Fruit fly (Drosophila melanogaster) whole organism, embryonic: ENCODE measurements around the gene CG10959.

ENCODE experiments used
- Atf-2 ChIP-seq: fragments of 200-800 bp; sonication (Bioruptor generic); optimal IDR thresholded peaks from 2 replicates; lab custom pipeline; 2016; ENCODE audit warnings: missing biosample characterization, missing genetic modification characterization
- Blimp-1 ChIP-seq: fragments of 200-800 bp; sonication (Bioruptor generic); optimal IDR thresholded peaks from 3 replicates; lab custom pipeline; 2018; ENCODE audit warnings: missing biosample characterization, missing genetic modification characterization, mild to moderate bottlenecking, moderate library complexity, missing genetic modification reagents
- CG10274 ChIP-seq: fragments of 200-800 bp; sonication (Bioruptor generic); optimal IDR thresholded peaks from 3 replicates; lab custom pipeline; 2017; ENCODE audit warnings: missing biosample characterization, mild to moderate bottlenecking, missing genetic modification characterization
- CG11093 ChIP-seq: fragments of 200-800 bp; sonication (Bioruptor generic); IDR thresholded peaks from 3 replicates; pipeline ENCODE4 v1.3.6; 2022; ENCODE audit warnings: missing biosample characterization, missing genetic modification characterization
- CG11456 ChIP-seq: fragments of 200-800 bp; sonication (Bioruptor generic); IDR thresholded peaks from 3 replicates; pipeline ENCODE4 v1.3.6; 2022; ENCODE audit warnings: missing biosample characterization, missing genetic modification characterization
- CG12071 ChIP-seq: fragments of 200-800 bp; sonication (Bioruptor generic); optimal IDR thresholded peaks from 3 replicates; lab custom pipeline; 2018; ENCODE audit warnings: missing biosample characterization, mild to moderate bottlenecking, missing genetic modification characterization
- CG12942 ChIP-seq: fragments of 200-800 bp; sonication (Bioruptor generic); optimal IDR thresholded peaks from 3 replicates; lab custom pipeline; 2016; ENCODE audit warnings: missing biosample characterization, missing genetic modification characterization
- CG15011 ChIP-seq: fragments of 200-800 bp; sonication (Bioruptor generic); optimal IDR thresholded peaks from 3 replicates; lab custom pipeline; 2018; ENCODE audit warnings: missing biosample characterization, mild to moderate bottlenecking, missing genetic modification characterization
- CG1529 ChIP-seq: fragments of 200-800 bp; sonication (Bioruptor generic); optimal IDR thresholded peaks from 3 replicates; lab custom pipeline; 2018; ENCODE audit warnings: missing biosample characterization, missing genetic modification characterization
- CG16863 ChIP-seq: fragments of 200-800 bp; sonication (Bioruptor generic); optimal IDR thresholded peaks from 3 replicates; lab custom pipeline; 2016; ENCODE audit warnings: missing biosample characterization, missing genetic modification characterization
- CG17385 ChIP-seq: fragments of 200-800 bp; sonication (Bioruptor generic); optimal IDR thresholded peaks from 3 replicates; lab custom pipeline; 2018; ENCODE audit warnings: missing biosample characterization, mild to moderate bottlenecking, missing genetic modification characterization
- CG18011 ChIP-seq: fragments of 200-800 bp; sonication (Bioruptor generic); optimal IDR thresholded peaks from 2 replicates; lab custom pipeline; 2017; ENCODE audit warnings: missing biosample characterization, missing genetic modification characterization, mild to moderate bottlenecking, moderate library complexity, missing genotype
- CG18619 ChIP-seq: fragments of 200-800 bp; sonication (Bioruptor generic); optimal IDR thresholded peaks from 3 replicates; lab custom pipeline; 2017; ENCODE audit warnings: missing biosample characterization, mild to moderate bottlenecking, missing genetic modification characterization
- CG2202 ChIP-seq: fragments of 200-800 bp; sonication (Bioruptor generic); optimal IDR thresholded peaks from 2 replicates; lab custom pipeline; 2018; ENCODE audit warnings: missing biosample characterization, mild to moderate bottlenecking, missing genetic modification characterization
- CG2678 ChIP-seq: fragments of 200-800 bp; sonication (Bioruptor generic); optimal IDR thresholded peaks from 3 replicates; lab custom pipeline; 2019; ENCODE audit warnings: missing biosample characterization, mild to moderate bottlenecking, missing genetic modification characterization, moderate library complexity
- CG2875 ChIP-seq: fragments of 200-800 bp; sonication (Bioruptor generic); optimal IDR thresholded peaks from 2 replicates; lab custom pipeline; 2017; ENCODE audit warnings: missing biosample characterization, mild to moderate bottlenecking, missing genetic modification characterization, missing genetic modification reagents
- CG4360 ChIP-seq: fragments of 200-800 bp; sonication (Bioruptor generic); IDR thresholded peaks from 2 replicates; pipeline ENCODE4 v1.3.6; 2022; ENCODE audit warnings: missing biosample characterization, missing genetic modification characterization
- CG4854 ChIP-seq: fragments of 200-800 bp; sonication (Bioruptor generic); optimal IDR thresholded peaks from 2 replicates; lab custom pipeline; 2016; ENCODE audit warnings: missing biosample characterization, missing genetic modification characterization, inconsistent platforms
- CG7987 ChIP-seq: fragments of 200-800 bp; sonication (Bioruptor generic); optimal IDR thresholded peaks from 2 replicates; lab custom pipeline; 2018; ENCODE audit warnings: missing biosample characterization, mild to moderate bottlenecking, missing genetic modification characterization, moderate library complexity
- CG8281 ChIP-seq: fragments of 200-800 bp; sonication (Bioruptor generic); optimal IDR thresholded peaks from 2 replicates; lab custom pipeline; 2018; ENCODE audit warnings: missing biosample characterization, mild to moderate bottlenecking, missing genetic modification characterization, moderate library complexity
- D19A ChIP-seq: fragments of 200-800 bp; optimal IDR thresholded peaks from 3 replicates; lab custom pipeline; 2019; ENCODE audit warnings: missing biosample characterization, mild to moderate bottlenecking, missing genetic modification characterization, moderate library complexity
- Dref ChIP-seq: fragments of 200-800 bp; sonication (Bioruptor generic); IDR thresholded peaks from 2 replicates; pipeline ENCODE4 v1.3.6; 2022; ENCODE audit warnings: missing biosample characterization, missing genetic modification characterization
- Ets97D ChIP-seq: fragments of 200-800 bp; sonication (Bioruptor generic); optimal IDR thresholded peaks from 3 replicates; lab custom pipeline; 2016; ENCODE audit warnings: missing biosample characterization, missing genetic modification characterization
- H15 ChIP-seq: fragments of 200-800 bp; sonication (Bioruptor generic); IDR thresholded peaks from 3 replicates; pipeline ENCODE4 v1.3.6; 2022; ENCODE audit warnings: missing biosample characterization, missing genetic modification characterization
- HHEX ChIP-seq: fragments of 200-800 bp; sonication (Bioruptor generic); optimal IDR thresholded peaks from 3 replicates; lab custom pipeline; 2017; ENCODE audit warnings: missing biosample characterization, mild to moderate bottlenecking, missing genetic modification characterization, missing genetic modification reagents
- HmgZ ChIP-seq: fragments of 200-800 bp; sonication (Bioruptor generic); optimal IDR thresholded peaks from 2 replicates; lab custom pipeline; 2018; ENCODE audit warnings: missing biosample characterization, mild to moderate bottlenecking, missing genetic modification characterization
- Hmr ChIP-seq: fragments of 200-800 bp; sonication (Bioruptor generic); optimal IDR thresholded peaks from 3 replicates; lab custom pipeline; 2017; ENCODE audit warnings: mild to moderate bottlenecking, missing biosample characterization, missing genetic modification reagents, missing genetic modification characterization
- Hsf ChIP-seq: fragments of 200-800 bp; sonication (Bioruptor generic); optimal IDR thresholded peaks from 3 replicates; lab custom pipeline; 2016; ENCODE audit warnings: missing biosample characterization, missing genetic modification characterization
- MBD-R2 ChIP-seq: fragments of 200-800 bp; sonication (Bioruptor generic); IDR thresholded peaks from 2 replicates; pipeline ENCODE4 v1.3.6; 2022; ENCODE audit warnings: missing biosample characterization, missing genetic modification characterization
- Nf-YB ChIP-seq: fragments of 200-800 bp; sonication (Bioruptor generic); optimal IDR thresholded peaks from 3 replicates; lab custom pipeline; 2019; ENCODE audit warnings: missing biosample characterization, mild to moderate bottlenecking, missing genetic modification characterization, moderate library complexity
- Opbp ChIP-seq: fragments of 200-800 bp; sonication (Bioruptor generic); IDR thresholded peaks from 3 replicates; pipeline ENCODE4 v1.3.6; 2022; ENCODE audit warnings: missing biosample characterization, missing genetic modification characterization; ENCODE audit not compliant: partially characterized antibody
- PHDP ChIP-seq: fragments of 200-800 bp; sonication (Bioruptor generic); optimal IDR thresholded peaks from 3 replicates; lab custom pipeline; 2018; ENCODE audit warnings: missing biosample characterization, mild to moderate bottlenecking, missing genetic modification characterization, moderate library complexity
- Usf ChIP-seq: fragments of 200-800 bp; sonication (Bioruptor generic); optimal IDR thresholded peaks from 2 replicates; lab custom pipeline; 2017; ENCODE audit warnings: missing genotype, missing biosample characterization, missing genetic modification characterization
- caup ChIP-seq: fragments of 200-800 bp; sonication (Bioruptor generic); optimal IDR thresholded peaks from 3 replicates; lab custom pipeline; 2017; ENCODE audit warnings: missing biosample characterization, mild to moderate bottlenecking, missing genetic modification characterization, moderate library complexity; ENCODE audit not compliant: severe bottlenecking
- crp ChIP-seq, 2 experiments: fragments of 200-800 bp; sonication (Bioruptor generic); optimal IDR thresholded peaks; 2 replicates in 1 of 2; 3 replicates in 1 of 2; lab custom pipeline; 2017; ENCODE audit warnings: missing biosample characterization in 2 of 2, missing genetic modification characterization in 2 of 2, mild to moderate bottlenecking in 1 of 2, moderate library complexity in 1 of 2
- dati ChIP-seq: fragments of 200-800 bp; sonication (Bioruptor generic); IDR thresholded peaks from 2 replicates; pipeline ENCODE4 v1.3.6; 2022; ENCODE audit warnings: missing biosample characterization, missing genetic modification characterization
- dm ChIP-seq: fragments of 200-800 bp; sonication (Bioruptor generic); optimal IDR thresholded peaks from 3 replicates; lab custom pipeline; 2016; ENCODE audit warnings: missing biosample characterization, missing genetic modification characterization
- dmrt11E ChIP-seq: fragments of 200-800 bp; sonication (Bioruptor generic); optimal IDR thresholded peaks from 3 replicates; lab custom pipeline; 2018; ENCODE audit warnings: missing biosample characterization, mild to moderate bottlenecking, missing genetic modification characterization, moderate library complexity
- dpn ChIP-seq, 2 experiments: fragments of 200-800 bp; sonication (Bioruptor generic); optimal IDR thresholded peaks; 3 replicates each; lab custom pipeline; 2016; ENCODE audit warnings: missing biosample characterization in 2 of 2, missing genetic modification characterization in 2 of 2
- emc ChIP-seq: fragments of 200-800 bp; sonication (Bioruptor generic); optimal IDR thresholded peaks from 2 replicates; lab custom pipeline; 2016; ENCODE audit warnings: missing biosample characterization, missing genetic modification characterization
- gcm ChIP-seq: fragments of 200-800 bp; sonication (Bioruptor generic); optimal IDR thresholded peaks from 2 replicates; lab custom pipeline; 2019; ENCODE audit warnings: missing biosample characterization, mild to moderate bottlenecking, missing genetic modification characterization, moderate library complexity
- her ChIP-seq: fragments of 200-800 bp; sonication (Bioruptor generic); optimal IDR thresholded peaks from 2 replicates; lab custom pipeline; 2016; ENCODE audit warnings: missing biosample characterization, missing genetic modification characterization
- ken ChIP-seq: fragments of 200-800 bp; sonication (Bioruptor generic); IDR thresholded peaks from 3 replicates; pipeline ENCODE4 v1.3.6; 2022; ENCODE audit warnings: missing biosample characterization, missing genetic modification characterization
- luna ChIP-seq: fragments of 200-800 bp; sonication (Bioruptor generic); optimal IDR thresholded peaks from 2 replicates; lab custom pipeline; 2016; ENCODE audit warnings: missing biosample characterization, missing genetic modification characterization
- mam ChIP-seq: fragments of 200-800 bp; sonication (Bioruptor generic); optimal IDR thresholded peaks from 3 replicates; lab custom pipeline; 2016; ENCODE audit warnings: missing biosample characterization, missing genetic modification characterization
- nerfin-2 ChIP-seq: fragments of 200-800 bp; sonication (Bioruptor generic); IDR thresholded peaks from 2 replicates; pipeline ENCODE4 v1.3.6; 2022; ENCODE audit warnings: missing biosample characterization, missing genetic modification characterization; ENCODE audit not compliant: partially characterized antibody
- salm ChIP-seq: fragments of 200-800 bp; sonication (Bioruptor generic); optimal IDR thresholded peaks from 2 replicates; lab custom pipeline; 2018; ENCODE audit warnings: missing biosample characterization, mild to moderate bottlenecking, missing genetic modification characterization
- stc ChIP-seq: fragments of 200-800 bp; sonication (Bioruptor generic); IDR thresholded peaks from 2 replicates; pipeline ENCODE4 v1.3.6; 2022; ENCODE audit warnings: missing biosample characterization, missing genetic modification characterization

Gene CG10959

dm6 chrX:8100026-8100825 is 48.4 kb upstream of the CG10959 start (continued):
- TF ChIP-seq CG16863 (GFP tag; lab: Kevin White, UChicago), result peak; percentile 47
- TF ChIP-seq CG2875 (GFP tag; lab: Kevin White, UChicago), result peak; percentile 79
- TF ChIP-seq dm, result peak; percentile 27
- peak; percentile 65 for TF ChIP-seq CG4854
- peak; percentile 84 for TF ChIP-seq Blimp-1 (GFP tag; lab: Kevin White, UChicago)
- TF ChIP-seq Atf-2, result no peak
- TF ChIP-seq CG1529 (GFP tag; lab: Kevin White, UChicago), result peak; percentile 73
- TF ChIP-seq Nf-YB (GFP tag; lab: Kevin White, UChicago), result peak; percentile 63
- peak; percentile 60 for TF ChIP-seq CG2202 (tag; lab: Kevin White, UChicago)
- peak; percentile 75 for TF ChIP-seq HmgZ
- TF ChIP-seq CG18011 (GFP tag; lab: Kevin White, UChicago), result peak; percentile 26
- TF ChIP-seq dpn (GFP tag; optimal IDR thresholded peaks at IDR 0.05; lab: Kevin White, UChicago), result peak; percentile 57 to 75
- TF ChIP-seq emc, result no peak
- TF ChIP-seq salm (tag; lab: Kevin White, UChicago), result peak; percentile 67
- TF ChIP-seq Opbp (GFP tag; lab: Robert Waterston, UW), result no peak
- TF ChIP-seq Ets97D, result peak; percentile 6
- TF ChIP-seq Hmr (GFP tag; lab: Kevin White, UChicago), result peak; percentile 92
- TF ChIP-seq Dref (GFP tag; lab: Robert Waterston, UW), result no peak
- TF ChIP-seq nerfin-2 (GFP tag; lab: Robert Waterston, UW), result no peak
- peak; percentile 85 for TF ChIP-seq PHDP (tag; lab: Kevin White, UChicago)
- TF ChIP-seq CG17385 (GFP tag; lab: Kevin White, UChicago), result peak; percentile 82
- no peak for TF ChIP-seq luna
- peak; percentile 35 for TF ChIP-seq CG10274 (GFP tag; lab: Kevin White, UChicago)
- peak; percentile 59 for TF ChIP-seq dati (GFP tag; lab: Robert Waterston, UW)
- peak; percentile 85 for TF ChIP-seq CG11456
- TF ChIP-seq CG18619, result peak; percentile 77
- peak; percentile 59 for TF ChIP-seq CG7987
- TF ChIP-seq crp (GFP tag; optimal IDR thresholded peaks at IDR 0.05; lab: Kevin White, UChicago), result peak in 1 of 2 experiments; percentile 11
- TF ChIP-seq dmrt11E, result peak; percentile 47
- TF ChIP-seq CG8281 (tag; lab: Kevin White, UChicago), result peak; percentile 21
- TF ChIP-seq HHEX, result peak; percentile 84
- peak; percentile 58; the same call in 2 of the 3 replicates for TF ChIP-seq CG11093 (GFP tag; lab: Robert Waterston, UW)
- TF ChIP-seq gcm (GFP tag; lab: Kevin White, UChicago), result peak; percentile 72
- peak; percentile 57 for TF ChIP-seq CG15011
- TF ChIP-seq ken, result peak; percentile 90
- peak; percentile 71 for TF ChIP-seq CG12071 (GFP tag; lab: Kevin White, UChicago)
- peak; percentile 67 for TF ChIP-seq CG12942
- TF ChIP-seq CG2678 (tag; lab: Kevin White, UChicago), result peak; percentile 87
- TF ChIP-seq Usf (GFP tag; lab: Kevin White, UChicago), result peak; percentile 27
- peak; percentile 76 for TF ChIP-seq Hsf
- TF ChIP-seq caup (GFP tag; lab: Kevin White, UChicago), result peak; percentile 87
- TF ChIP-seq MBD-R2 (GFP tag; lab: Robert Waterston, UW), result peak; percentile 58; the same call in 1 of the 2 replicates
- TF ChIP-seq stc, result peak; percentile 88
- TF ChIP-seq her, result peak; percentile 26
- peak; percentile 81; the same call in 2 of the 3 replicates for TF ChIP-seq H15 (GFP tag; lab: Robert Waterston, UW)
- peak; percentile 77 for TF ChIP-seq D19A (tag; lab: Kevin White, UChicago)
- TF ChIP-seq CG4360, result no peak
- TF ChIP-seq mam (GFP tag; lab: Kevin White, UChicago), result peak; percentile 70
